Worm (Caenorhabditis elegans) whole organism, L2 larva: ENCODE measurements around the gene T27E7.4.
"Not testable (repeated sequence)": the region's sequence is repeated elsewhere in the genome, so short reads cannot be mapped to it uniquely, and the experiment has no call there.

ENCODE experiments used
- nhr-10 ChIP-seq: sonication (generic microtip); optimal IDR thresholded peaks from 2 replicates; lab custom pipeline; 2017; ENCODE audit warnings: missing biosample characterization, missing genetic modification characterization
- nhr-237 ChIP-seq: fragments of 150-350 bp; optimal IDR thresholded peaks from 2 replicates; lab custom pipeline; 2014; ENCODE audit warnings: missing biosample characterization, missing genetic modification characterization

ce11 chrIV:14551870-14552269, 17.0 kb upstream of the T27E7.4 start, which contains the start of gene pals-30:
- TF ChIP-seq nhr-10, nhr-237: not testable (repeated sequence)
